Worm (Caenorhabditis elegans): Measurements from ENCODE around the gene rin-1.

- TF ChIP-seq snpc-4 (tag; optimal IDR thresholded peaks at IDR 0.05) (no peak), eor-1 (tag; optimal IDR thresholded peaks at IDR 0.05) (no peak), egl-27 (tag; optimal IDR thresholded peaks at IDR 0.05) (no peak), unc-39 (tag; optimal IDR thresholded peaks at IDR 0.05) (no peak), ZK546.5 (tag; optimal IDR thresholded peaks at IDR 0.05) (no peak), aly-2 (tag; optimal IDR thresholded peaks at IDR 0.05) (no peak), nhr-25 (tag; optimal IDR thresholded peaks at IDR 0.05) (no peak), fos-1 (tag; optimal IDR thresholded peaks at IDR 0.05) (no peak)
These were observed 43.1 kb upstream of the rin-1 start, which contains the start of gene npr-13 for ce11 chrV:14858503-14858902.

Data from whole organism, L3 larva.